Fruit fly (Drosophila melanogaster): Measurements from ENCODE around the gene CG10654.

CG10654 gene

DNA sequence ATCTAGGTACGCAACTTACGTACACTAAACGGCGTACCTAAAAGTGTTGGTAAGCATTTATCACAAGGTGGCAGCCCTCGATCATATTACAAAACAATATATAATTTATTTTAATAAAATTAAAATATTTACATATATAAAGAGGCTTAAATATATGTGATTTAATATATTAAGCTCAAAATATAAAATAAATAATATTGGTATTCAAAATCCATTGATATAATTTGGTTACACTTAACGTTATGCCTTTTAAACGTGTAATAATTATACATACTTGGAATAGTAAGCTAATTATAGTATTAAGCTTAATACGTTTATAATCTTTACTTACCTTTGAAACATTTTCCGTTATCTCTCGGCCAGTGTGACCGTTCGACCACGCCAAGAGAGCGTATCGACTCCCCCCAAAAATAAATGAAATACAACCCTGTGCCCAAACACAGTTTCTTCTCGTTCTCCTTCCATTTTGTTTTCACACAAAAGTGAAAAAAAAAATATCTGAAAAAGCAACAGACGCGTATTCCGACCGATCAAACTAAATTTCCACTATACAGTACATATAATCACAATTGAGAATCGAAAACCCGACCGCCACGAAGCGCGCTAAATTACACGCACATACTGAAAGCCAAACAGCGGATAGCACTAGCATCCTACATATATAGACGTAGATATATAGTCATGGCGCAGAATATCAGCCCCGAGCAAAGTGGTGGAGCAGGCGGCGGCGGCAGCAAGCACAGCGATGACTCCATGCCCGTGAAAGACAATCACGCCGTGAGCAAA is 3.6 kb downstream of the CG10654 start, which contains the start of the genes CG10646 and vih (continued):
- TF ChIP-seq CG9727 (GFP tag; optimal IDR thresholded peaks at IDR 0.05) (peak; percentile 55), br (optimal IDR thresholded peaks at IDR 0.05) (no peak), CG1647 (GFP tag; optimal IDR thresholded peaks at IDR 0.05) (no peak), CG6813 (GFP tag; optimal IDR thresholded peaks at IDR 0.05) (no peak), CG14667 (GFP tag; IDR thresholded peaks at IDR 0.05) (no peak), nerfin-2 (GFP tag; IDR thresholded peaks at IDR 0.05; ENCODE audit: partially characterized antibody) (no peak), scrt (GFP tag; optimal IDR thresholded peaks at IDR 0.05) (no peak), pum (GFP tag; optimal IDR thresholded peaks at IDR 0.05) (no peak), CG30020 (tag; optimal IDR thresholded peaks at IDR 0.05) (peak; percentile 53), CG17802 (tag; optimal IDR thresholded peaks at IDR 0.05) (no peak), CG9876 (GFP tag; optimal IDR thresholded peaks at IDR 0.05) (no peak), CG8281 (tag; optimal IDR thresholded peaks at IDR 0.05) (no peak), CG11093 (GFP tag; IDR thresholded peaks at IDR 0.05) (no peak), cwo (GFP tag; optimal IDR thresholded peaks at IDR 0.05) (peak; percentile 23), lola (GFP tag; optimal IDR thresholded peaks at IDR 0.05) (peak in 1 of 3 experiments; percentile 37), dan (GFP tag; IDR thresholded peaks at IDR 0.05) (no peak), mirr (GFP tag; optimal IDR thresholded peaks at IDR 0.05) (no peak), Asciz (GFP tag; optimal IDR thresholded peaks at IDR 0.05) (no peak), kay (GFP tag; optimal IDR thresholded peaks at IDR 0.05) (peak; percentile 13), BtbVII (GFP tag; optimal IDR thresholded peaks at IDR 0.05) (peak; percentile 38), wor (GFP tag; IDR thresholded peaks at IDR 0.05) (no peak), D19A (tag; optimal IDR thresholded peaks at IDR 0.05) (peak; percentile 35), CG8924 (tag; optimal IDR thresholded peaks at IDR 0.05) (peak; percentile 63), Awh (GFP tag; IDR thresholded peaks at IDR 0.05) (no peak), CG10979 (tag; optimal IDR thresholded peaks at IDR 0.05) (peak; percentile 41), Ravus (GFP tag; IDR thresholded peaks at IDR 0.05) (no peak), luna (GFP tag; optimal IDR thresholded peaks at IDR 0.05) (no peak), sr (GFP tag; IDR thresholded peaks at IDR 0.05) (no peak), Dad (GFP tag; optimal IDR thresholded peaks at IDR 0.05) (peak; percentile 24), ash1 (GFP tag; optimal IDR thresholded peaks at IDR 0.05) (no peak), CG17568 (GFP tag; optimal IDR thresholded peaks at IDR 0.05) (no peak), CG2889 (GFP tag; IDR thresholded peaks at IDR 0.05) (no peak), fru (optimal IDR thresholded peaks at IDR 0.05) (no peak), CG8765 (GFP tag; IDR thresholded peaks at IDR 0.05) (no peak), psq (GFP tag; optimal IDR thresholded peaks at IDR 0.05) (peak; percentile 24), CG1024 (GFP tag; IDR thresholded peaks at IDR 0.05) (no peak), CG15514 (GFP tag; optimal IDR thresholded peaks at IDR 0.05) (peak; percentile 66), CG14965 (GFP tag; optimal IDR thresholded peaks at IDR 0.05; ENCODE audit: borderline replicate concordance) (no peak), CG10654 (GFP tag; optimal IDR thresholded peaks at IDR 0.05) (peak; percentile 79), fu2 (GFP tag; optimal IDR thresholded peaks at IDR 0.05) (no peak), lmd (GFP tag; IDR thresholded peaks at IDR 0.05) (no peak), ac (GFP tag; optimal IDR thresholded peaks at IDR 0.05) (no peak), sqz (GFP tag; optimal IDR thresholded peaks at IDR 0.05) (peak; percentile 68), CG15696 (tag; optimal IDR thresholded peaks at IDR 0.05) (peak; percentile 9), zfh1 (GFP tag; IDR thresholded peaks at IDR 0.05) (no peak; the same call in 2 of the 3 replicates), CG8359 (GFP tag; optimal IDR thresholded peaks at IDR 0.05; ENCODE audit: borderline replicate concordance) (no peak), CG2202 (tag; optimal IDR thresholded peaks at IDR 0.05) (no peak), CG13624 (GFP tag; optimal IDR thresholded peaks at IDR 0.05) (no peak), ci (GFP tag; IDR thresholded peaks at IDR 0.05) (0 out of 3 replicates have a peak, but pooled peaks have one; percentile 6), CG9609 (GFP tag; optimal IDR thresholded peaks at IDR 0.05) (no peak)
